Worm (Caenorhabditis elegans) whole organism, L2 larva: ENCODE results near the gene tba-4.
"Not testable (repeated sequence)": the region's sequence is repeated elsewhere in the genome, so short reads cannot be mapped to it uniquely, and the experiment has no call there.

Source experiments
- blmp-1 ChIP-seq: sonication (generic microtip); optimal IDR thresholded peaks from 2 replicates; lab custom pipeline; 2017; ENCODE audit warnings: missing genetic modification characterization, mild to moderate bottlenecking, missing compliant biosample characterization, antibody characterized with exemption, moderate library complexity; ENCODE audit not compliant: insufficient read depth
- nhr-237 ChIP-seq: fragments of 150-350 bp; optimal IDR thresholded peaks from 2 replicates; lab custom pipeline; 2014; ENCODE audit warnings: missing biosample characterization, missing genetic modification characterization

- not testable (repeated sequence) for TF ChIP-seq nhr-237, blmp-1 (tag; lab: Kevin White, UChicago)
These were observed 4.4 kb downstream of the tba-4 start, which contains the start of gene Y19D2B.1 for ce11 chrII:10922874-10923273.
